Fruit fly (Drosophila melanogaster): ENCODE measurements around the gene Gal.
A peak's percentile ranks its signal among the peaks of the same experiment; 100 is the strongest.

The Gal gene

DNA sequence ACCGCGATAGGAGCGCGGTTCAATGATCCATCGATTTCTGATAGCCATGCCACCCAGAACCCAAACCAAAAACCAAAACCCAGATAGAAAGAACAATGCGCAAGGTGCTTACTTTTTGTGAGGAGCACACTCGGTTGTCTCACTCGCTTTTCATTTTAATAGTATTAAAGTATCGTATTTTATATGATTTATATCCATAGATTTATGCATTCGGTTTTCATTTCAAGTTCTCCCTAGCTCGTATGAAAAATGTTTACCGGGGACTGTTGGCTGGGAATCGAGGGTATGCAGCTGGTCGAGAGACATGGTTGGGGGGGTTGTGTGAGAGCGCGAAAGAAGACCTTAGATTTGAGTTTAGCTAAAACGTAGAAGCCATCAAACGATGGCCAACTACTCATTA, 34.6 kb downstream of the Gal start (continued):
- TF ChIP-seq CG14667 (GFP tag; IDR thresholded peaks at IDR 0.05), result 0 out of 2 replicates have a peak, but pooled peaks have one; percentile 30
- TF ChIP-seq bsh (GFP tag; optimal IDR thresholded peaks at IDR 0.05), result peak in 1 of 2 experiments; percentile 59
- peak; percentile 17 for TF ChIP-seq HmgZ (tag; optimal IDR thresholded peaks at IDR 0.05)
- TF ChIP-seq Med (GFP tag), result peak; percentile 91
- peak; percentile 56; the same call in 2 of the 3 replicates for TF ChIP-seq Dbx (GFP tag; IDR thresholded peaks at IDR 0.05)
- peak; percentile 33 for TF ChIP-seq CG1647 (GFP tag; optimal IDR thresholded peaks at IDR 0.05)
- peak; percentile 26; the same call in 1 of the 2 replicates for TF ChIP-seq HLH3B (GFP tag; IDR thresholded peaks at IDR 0.05)
- peak; percentile 50 for TF ChIP-seq unpg (GFP tag; optimal IDR thresholded peaks at IDR 0.05)
- peak; percentile 66; the same call in 2 of the 3 replicates for TF ChIP-seq CG11456 (GFP tag; IDR thresholded peaks at IDR 0.05)
- peak; percentile 9 for TF ChIP-seq CG1233 (GFP tag; optimal IDR thresholded peaks at IDR 0.05)
- TF ChIP-seq ken (GFP tag; IDR thresholded peaks at IDR 0.05), result peak; percentile 63; the same call in 1 of the 3 replicates
- TF ChIP-seq H15 (GFP tag; IDR thresholded peaks at IDR 0.05), result peak; percentile 36; the same call in 1 of the 3 replicates
- 0 out of 2 replicates have a peak, but pooled peaks have one; percentile 32 for TF ChIP-seq wdn (GFP tag; IDR thresholded peaks at IDR 0.05)
- peak; percentile 33; the same call in 1 of the 2 replicates for TF ChIP-seq CG7372 (GFP tag; IDR thresholded peaks at IDR 0.05)
- peak; percentile 23 for TF ChIP-seq fd96Cb (tag; optimal IDR thresholded peaks at IDR 0.05)
- TF ChIP-seq CG7556 (GFP tag; optimal IDR thresholded peaks at IDR 0.05), result peak; percentile 21
- peak in 1 of 2 experiments; percentile 40 for TF ChIP-seq chif (GFP tag; optimal IDR thresholded peaks at IDR 0.05)
- TF ChIP-seq caup (GFP tag; optimal IDR thresholded peaks at IDR 0.05; ENCODE audit: severe bottlenecking), result peak; percentile 21
- peak; percentile 96 for TF ChIP-seq D19B (GFP tag; optimal IDR thresholded peaks at IDR 0.05)
- peak; percentile 40; the same call in 1 of the 2 replicates for TF ChIP-seq CG32767 (GFP tag; IDR thresholded peaks at IDR 0.05)
- TF ChIP-seq CG17361 (GFP tag; IDR thresholded peaks at IDR 0.05), result 0 out of 3 replicates have a peak, but pooled peaks have one; percentile 41
- peak; percentile 57 for TF ChIP-seq CG2120 (GFP tag; optimal IDR thresholded peaks at IDR 0.05)
- TF ChIP-seq H2.0 (GFP tag; IDR thresholded peaks at IDR 0.05), result peak; percentile 12; the same call in 1 of the 2 replicates
- TF ChIP-seq vnd (GFP tag; IDR thresholded peaks at IDR 0.05; ENCODE audit: partially characterized antibody), result no peak
- peak; percentile 48 for TF ChIP-seq CG15269 (tag; optimal IDR thresholded peaks at IDR 0.05)
- TF ChIP-seq CG2116 (GFP tag; optimal IDR thresholded peaks at IDR 0.05), result peak; percentile 4
- peak; percentile 59 for TF ChIP-seq gem (tag; optimal IDR thresholded peaks at IDR 0.05)
- peak; percentile 19 for TF ChIP-seq CG18619 (GFP tag; optimal IDR thresholded peaks at IDR 0.05)
- no peak for TF ChIP-seq cg (GFP tag; optimal IDR thresholded peaks at IDR 0.05)
- TF ChIP-seq Ada2b (GFP tag; IDR thresholded peaks at IDR 0.05), result peak; percentile 35; the same call in 1 of the 2 replicates
- TF ChIP-seq CG12391 (tag; optimal IDR thresholded peaks at IDR 0.05), result peak; percentile 42
- TF ChIP-seq chm (GFP tag; IDR thresholded peaks at IDR 0.05), result peak; percentile 73
- TF ChIP-seq Chrac-16 (GFP tag; optimal IDR thresholded peaks at IDR 0.05), result peak; percentile 4
- TF ChIP-seq Six4 (GFP tag; optimal IDR thresholded peaks at IDR 0.05), result no peak
- TF ChIP-seq zfh1 (GFP tag; IDR thresholded peaks at IDR 0.05), result peak; percentile 70
- TF ChIP-seq Sox102F (GFP tag; optimal IDR thresholded peaks at IDR 0.05), result peak; percentile 66
- TF ChIP-seq CG10979 (tag; optimal IDR thresholded peaks at IDR 0.05), result peak; percentile 16
- 0 out of 3 replicates have a peak, but pooled peaks have one; percentile 17 for TF ChIP-seq Aef1 (GFP tag; IDR thresholded peaks at IDR 0.05)
- no peak for TF ChIP-seq zf30C (GFP tag; optimal IDR thresholded peaks at IDR 0.05)
- TF ChIP-seq gfzf (GFP tag; optimal IDR thresholded peaks at IDR 0.05), result no peak
- TF ChIP-seq grau (tag; optimal IDR thresholded peaks at IDR 0.05), result peak; percentile 53
- TF ChIP-seq phol (tag; optimal IDR thresholded peaks at IDR 0.05), result peak; percentile 16
- TF ChIP-seq CG13775 (GFP tag; optimal IDR thresholded peaks at IDR 0.05), result peak; percentile 21
- TF ChIP-seq PHDP (tag; optimal IDR thresholded peaks at IDR 0.05), result peak; percentile 23
- peak; percentile 12 for TF ChIP-seq CG18476 (GFP tag; optimal IDR thresholded peaks at IDR 0.05)
- TF ChIP-seq sim (GFP tag; IDR thresholded peaks at IDR 0.05), result no peak; the same call in 1 of the 2 replicates
- peak; percentile 12 for TF ChIP-seq Bteb2 (GFP tag; optimal IDR thresholded peaks at IDR 0.05)
- TF ChIP-seq CG33213 (GFP tag; optimal IDR thresholded peaks at IDR 0.05), result no peak
- peak; percentile 15 for TF ChIP-seq CG8388 (GFP tag; optimal IDR thresholded peaks at IDR 0.05)

Measured in whole organism, embryonic.